Worm (Caenorhabditis elegans) whole organism, L4 larva: ENCODE data around the gene F14D7.8.
A peak's percentile ranks its signal among the peaks of the same experiment; 100 is the strongest.

Experiments used
- F37D6.2 ChIP-seq: sonication (generic microtip); optimal IDR thresholded peaks from 2 replicates; lab custom pipeline; 2016; ENCODE audit warnings: mild to moderate bottlenecking, missing genetic modification characterization, missing compliant biosample characterization
- R02D3.7 ChIP-seq: fragments of 150-350 bp; sonication (generic microtip); optimal IDR thresholded peaks from 3 replicates; lab custom pipeline; 2014; ENCODE audit warnings: missing biosample characterization, missing genetic modification characterization
- Y75B8A.6 ChIP-seq: fragments of 200-800 bp; sonication (Bioruptor generic); IDR thresholded peaks from 2 replicates; pipeline ENCODE4 v1.3.6; 2022; ENCODE audit warnings: missing genetic modification reagents, missing genetic modification characterization, missing compliant biosample characterization
- ZK337.2 ChIP-seq: fragments of 200-800 bp; sonication (Bioruptor generic); IDR thresholded peaks from 2 replicates; pipeline ENCODE4 v1.3.6; 2022; ENCODE audit warnings: missing genetic modification reagents, missing genetic modification characterization, missing compliant biosample characterization
- arid-1 ChIP-seq: fragments of 200-800 bp; sonication (Bioruptor generic); conservative IDR thresholded peaks from 2 replicates; pipeline ENCODE4 v1.3.6; 2022; ENCODE audit warnings: missing genetic modification reagents, missing genetic modification characterization, missing compliant biosample characterization
- ceh-82 ChIP-seq: sonication (generic microtip); optimal IDR thresholded peaks from 2 replicates; lab custom pipeline; 2017; ENCODE audit warnings: missing biosample characterization, missing genetic modification characterization
- daf-19 ChIP-seq: fragments of 200-800 bp; sonication (Bioruptor generic); conservative IDR thresholded peaks from 2 replicates; pipeline ENCODE4 v1.3.6; 2022; ENCODE audit warnings: missing genetic modification characterization, missing compliant biosample characterization
- daf-8 ChIP-seq: fragments of 200-800 bp; sonication (Bioruptor generic); IDR thresholded peaks from 2 replicates; pipeline ENCODE4 v1.3.6; 2022; ENCODE audit warnings: missing genetic modification characterization, missing compliant biosample characterization
- egl-43 ChIP-seq: fragments of 200-800 bp; sonication (Bioruptor generic); IDR thresholded peaks from 2 replicates; pipeline ENCODE4 v1.3.6; 2022; ENCODE audit warnings: missing genetic modification reagents, missing genetic modification characterization, missing compliant biosample characterization
- fos-1 ChIP-seq: fragments of 150-350 bp; optimal IDR thresholded peaks from 2 replicates; lab custom pipeline; 2014; ENCODE audit warnings: missing biosample characterization, missing genetic modification characterization
- hlh-30 ChIP-seq: sonication (generic microtip); optimal IDR thresholded peaks from 2 replicates; lab custom pipeline; 2017; ENCODE audit warnings: antibody characterized with exemption, mild to moderate bottlenecking, missing genetic modification characterization, missing compliant biosample characterization; ENCODE audit not compliant: insufficient read depth
- hmg-1.1 ChIP-seq: fragments of 200-800 bp; sonication (Bioruptor generic); IDR thresholded peaks from 2 replicates; pipeline ENCODE4 v1.3.6; 2022; ENCODE audit warnings: missing genetic modification reagents, missing genetic modification characterization, missing compliant biosample characterization
- jun-1 ChIP-seq: fragments of 150-350 bp; optimal IDR thresholded peaks from 2 replicates; lab custom pipeline; 2014; ENCODE audit warnings: missing biosample characterization, missing genetic modification reagents, missing genetic modification characterization
- lin-13 ChIP-seq: fragments of 150-350 bp; optimal IDR thresholded peaks from 2 replicates; lab custom pipeline; 2014; ENCODE audit warnings: missing biosample characterization, missing genetic modification reagents, missing genetic modification characterization
- lin-39 ChIP-seq: fragments of 150-350 bp; optimal IDR thresholded peaks from 2 replicates; lab custom pipeline; 2014; ENCODE audit warnings: missing biosample characterization, missing genetic modification reagents, missing genetic modification characterization
- lir-3 ChIP-seq: sonication (generic microtip); optimal IDR thresholded peaks from 2 replicates; lab custom pipeline; 2016; ENCODE audit warnings: mild to moderate bottlenecking, missing genetic modification characterization, missing compliant biosample characterization
- madf-9 ChIP-seq: fragments of 200-800 bp; sonication (Bioruptor generic); conservative IDR thresholded peaks from 2 replicates; pipeline ENCODE4 v1.3.6; 2022; ENCODE audit warnings: missing genetic modification reagents, missing genetic modification characterization, missing compliant biosample characterization
- mdl-1 ChIP-seq, 2 experiments: fragments of 150-350 bp in 1 of 2; sonication (generic microtip) in 1 of 2; optimal IDR thresholded peaks; 2 replicates each; lab custom pipeline; 2014 to 2017; ENCODE audit warnings: missing biosample characterization in 2 of 2, missing genetic modification characterization in 2 of 2
- mep-1 ChIP-seq: fragments of 150-350 bp; sonication (generic microtip); optimal IDR thresholded peaks from 3 replicates; lab custom pipeline; 2014; ENCODE audit warnings: missing biosample characterization, missing genetic modification characterization
- mes-2 ChIP-seq: sonication (generic microtip); optimal IDR thresholded peaks from 2 replicates; lab custom pipeline; 2016; ENCODE audit warnings: missing genotype, mild to moderate bottlenecking, missing genetic modification characterization, missing compliant biosample characterization; ENCODE audit not compliant: poor library complexity, severe bottlenecking
- mxl-3 ChIP-seq: fragments of 200-800 bp; sonication (Bioruptor generic); optimal IDR thresholded peaks from 2 replicates; lab custom pipeline; 2018; ENCODE audit warnings: mild to moderate bottlenecking, missing genetic modification characterization, missing compliant biosample characterization
- nhr-10 ChIP-seq: fragments of 150-350 bp; optimal IDR thresholded peaks from 2 replicates; lab custom pipeline; 2014; ENCODE audit warnings: missing biosample characterization, missing genetic modification characterization
- nhr-102 ChIP-seq: sonication (generic microtip); optimal IDR thresholded peaks from 2 replicates; lab custom pipeline; 2016; ENCODE audit warnings: mild to moderate bottlenecking, missing genetic modification characterization, moderate library complexity, missing compliant biosample characterization
- nhr-237 ChIP-seq: sonication (generic microtip); optimal IDR thresholded peaks from 2 replicates; lab custom pipeline; 2017; ENCODE audit warnings: missing biosample characterization, missing genetic modification characterization
- nhr-28 ChIP-seq: fragments of 150-350 bp; optimal IDR thresholded peaks from 2 replicates; lab custom pipeline; 2014; ENCODE audit warnings: missing biosample characterization, missing genetic modification characterization
- nhr-41 ChIP-seq: fragments of 200-800 bp; sonication (Bioruptor generic); IDR thresholded peaks from 2 replicates; pipeline ENCODE4 v1.3.6; 2022; ENCODE audit warnings: missing genetic modification reagents, missing genetic modification characterization, missing compliant biosample characterization
- nhr-42 ChIP-seq: fragments of 200-800 bp; sonication (Bioruptor generic); IDR thresholded peaks from 2 replicates; pipeline ENCODE4 v1.3.6; 2022; ENCODE audit warnings: missing genetic modification characterization, missing compliant biosample characterization
- nhr-48 ChIP-seq: sonication (generic microtip); optimal IDR thresholded peaks from 2 replicates; lab custom pipeline; 2016; ENCODE audit warnings: mild to moderate bottlenecking, missing genetic modification characterization, missing compliant biosample characterization
- nhr-77 ChIP-seq: fragments of 150-350 bp; optimal IDR thresholded peaks from 2 replicates; lab custom pipeline; 2014; ENCODE audit warnings: missing biosample characterization, missing genetic modification characterization
- php-3 ChIP-seq: fragments of 200-800 bp; sonication (Bioruptor generic); IDR thresholded peaks from 2 replicates; pipeline ENCODE4 v1.3.6; 2022; ENCODE audit warnings: missing genetic modification reagents, missing genetic modification characterization, missing compliant biosample characterization
- set-16 ChIP-seq: fragments of 200-800 bp; sonication (Bioruptor generic); IDR thresholded peaks from 2 replicates; pipeline ENCODE4 v1.3.6; 2022; ENCODE audit warnings: missing genetic modification reagents, missing genetic modification characterization, missing compliant biosample characterization
- snpc-1.2 ChIP-seq: fragments of 200-800 bp; sonication (Bioruptor generic); IDR thresholded peaks from 2 replicates; pipeline ENCODE4 v1.3.6; 2022; ENCODE audit warnings: missing genetic modification reagents, missing genetic modification characterization, missing compliant biosample characterization
- tag-97 ChIP-seq: fragments of 200-800 bp; sonication (Bioruptor generic); IDR thresholded peaks from 2 replicates; pipeline ENCODE4 v1.3.6; 2022; ENCODE audit warnings: missing genetic modification characterization, missing compliant biosample characterization
- unc-62 ChIP-seq, 3 experiments: fragments of 150-350 bp in 1 of 3; sonication (generic microtip); optimal IDR thresholded peaks in 2 of 3; peaks in 1 of 3; 1 replicate in 1 of 3; 2 replicates in 2 of 3; lab custom pipeline; 2014 to 2017; ENCODE audit warnings: missing biosample characterization in 3 of 3, missing genetic modification characterization in 3 of 3, missing genetic modification reagents in 3 of 3, missing genotype in 1 of 3
- zag-1 ChIP-seq: fragments of 150-350 bp; optimal IDR thresholded peaks from 2 replicates; lab custom pipeline; 2014; ENCODE audit warnings: missing biosample characterization, missing genetic modification characterization
- zfp-3 ChIP-seq: fragments of 200-800 bp; sonication (Bioruptor generic); conservative IDR thresholded peaks from 2 replicates; pipeline ENCODE4 v1.3.6; 2022; ENCODE audit warnings: missing genetic modification reagents, missing genetic modification characterization, missing compliant biosample characterization
- ztf-7 ChIP-seq: fragments of 150-350 bp; optimal IDR thresholded peaks from 2 replicates; lab custom pipeline; 2014; ENCODE audit warnings: missing biosample characterization, missing genetic modification characterization

The F14D7.8 gene

ce11 chrV:14336655-14337054 lies 24.1 kb upstream of the F14D7.8 start, which contains the start of gene srm-6 (continued):
- no peak for TF ChIP-seq lir-3 (tag; lab: Kevin White, UChicago)
- TF ChIP-seq, all 104 proteins: peak for 0

- TF ChIP-seq mxl-3 (GFP tag; lab: Kevin White, UChicago) (no peak), tag-97 (GFP tag; lab: Robert Waterston, UW) (no peak), unc-62 (GFP tag; optimal IDR thresholded peaks at IDR 0.05 in 1 of 2; lab: Kevin White, UChicago) (no peak), unc-62 (tag; optimal IDR thresholded peaks at IDR 0.05; lab: Kevin White, UChicago) (no peak), hmg-1.1 (no peak), ztf-7 (tag; lab: Kevin White, UChicago) (no peak), fos-1 (tag; lab: Kevin White, UChicago) (no peak), jun-1 (tag; lab: Kevin White, UChicago) (no peak), nhr-42 (GFP tag; lab: Robert Waterston, UW) (no peak), egl-43 (GFP tag; lab: Robert Waterston, UW) (no peak), daf-8 (GFP tag; lab: Robert Waterston, UW) (no peak), F37D6.2 (tag; lab: Kevin White, UChicago) (no peak), nhr-48 (no peak), mes-2 (no peak)
Measured at ce11 chrV:14334901-14335300, 22.3 kb upstream of the F14D7.8 start, which contains the start of gene srm-5. srm-5 (plus strand) TSS chrV:14335201.

- TF ChIP-seq lin-39 (tag; lab: Kevin White, UChicago) (no peak), nhr-77 (tag; lab: Kevin White, UChicago) (no peak), set-16 (GFP tag; lab: Robert Waterston, UW) (no peak), arid-1 (no peak), zfp-3 (GFP tag; lab: Robert Waterston, UW) (no peak), nhr-41 (GFP tag; lab: Robert Waterston, UW) (no peak), mes-2 (no peak), hlh-30 (tag; lab: Kevin White, UChicago) (no peak)
- TF ChIP-seq, all 104 proteins: peak for 0
Measured at ce11 chrV:14333116-14333515, 20.5 kb upstream of the F14D7.8 start, which contains the start of gene srm-4. srm-4 (plus strand) TSS chrV:14333416.

ce11 chrV:14331477-14331876 lies 18.9 kb upstream of the F14D7.8 start, which contains the start of gene F47B8.8:
F47B8.8 (plus strand) TSS chrV:14331733.
- no peak for TF ChIP-seq Y75B8A.6 (GFP tag; lab: Robert Waterston, UW)
- TF ChIP-seq ZK337.2 (GFP tag; lab: Robert Waterston, UW) = no peak
- no peak for TF ChIP-seq mep-1 (tag; lab: Kevin White, UChicago)
- TF ChIP-seq snpc-1.2 (GFP tag; lab: Robert Waterston, UW) = no peak
- TF ChIP-seq zag-1 (tag; lab: Kevin White, UChicago) = no peak
- TF ChIP-seq mdl-1 (tag; optimal IDR thresholded peaks at IDR 0.05; lab: Kevin White, UChicago) = peak in 1 of 2 experiments; percentile 13
- TF ChIP-seq madf-9 (GFP tag; lab: Robert Waterston, UW) = no peak

- no peak for TF ChIP-seq nhr-10 (tag; lab: Kevin White, UChicago)
- no peak for TF ChIP-seq mxl-3 (GFP tag; lab: Kevin White, UChicago)
- TF ChIP-seq lin-39 (tag; lab: Kevin White, UChicago) = no peak
- no peak for TF ChIP-seq daf-19 (GFP tag; lab: Robert Waterston, UW)
- TF ChIP-seq R02D3.7 (tag; lab: Kevin White, UChicago) = no peak
- no peak for TF ChIP-seq lin-13 (GFP tag; lab: Kevin White, UChicago)
- no peak for TF ChIP-seq nhr-237
- TF ChIP-seq nhr-102 = no peak
- TF ChIP-seq nhr-28 (tag; lab: Kevin White, UChicago) = no peak
- no peak for TF ChIP-seq ceh-82 (tag; lab: Kevin White, UChicago)
- no peak for TF ChIP-seq php-3
Measured at ce11 chrV:14328806-14329205, 16.2 kb upstream of the F14D7.8 start, which contains the start of gene pepm-1. pepm-1 (plus strand) TSS chrV:14329106.
